Fruit fly (Drosophila melanogaster) whole organism, embryonic: ENCODE results near the gene CG31817.

Experiments
- ATbp ChIP-seq: fragments of 200-800 bp; sonication (Bioruptor generic); optimal IDR thresholded peaks from 2 replicates; lab custom pipeline; 2017; ENCODE audit warnings: missing biosample characterization, mild to moderate bottlenecking, missing genetic modification characterization, missing genetic modification reagents
- Abd-B ChIP-seq: fragments of 200-800 bp; sonication (Bioruptor generic); optimal IDR thresholded peaks from 2 replicates; lab custom pipeline; 2018; ENCODE audit warnings: missing biosample characterization, mild to moderate bottlenecking, missing genetic modification characterization, moderate library complexity
- Blimp-1 ChIP-seq: fragments of 200-800 bp; sonication (Bioruptor generic); optimal IDR thresholded peaks from 3 replicates; lab custom pipeline; 2018; ENCODE audit warnings: missing biosample characterization, missing genetic modification characterization, mild to moderate bottlenecking, moderate library complexity, missing genetic modification reagents
- C15 ChIP-seq: fragments of 200-800 bp; sonication (Bioruptor generic); IDR thresholded peaks from 3 replicates; pipeline ENCODE4 v1.3.6; 2022; ENCODE audit warnings: missing biosample characterization, missing genetic modification characterization
- CG10321 ChIP-seq: fragments of 200-800 bp; sonication (Bioruptor generic); IDR thresholded peaks from 2 replicates; pipeline ENCODE4 v1.3.6; 2022; ENCODE audit warnings: missing biosample characterization, missing genetic modification characterization
- CG10431 ChIP-seq: fragments of 200-800 bp; sonication (Bioruptor generic); optimal IDR thresholded peaks from 3 replicates; lab custom pipeline; 2018; ENCODE audit warnings: missing biosample characterization, mild to moderate bottlenecking, missing genetic modification characterization
- CG12236 ChIP-seq: fragments of 200-800 bp; sonication (Bioruptor generic); optimal IDR thresholded peaks from 2 replicates; lab custom pipeline; 2016; ENCODE audit warnings: missing biosample characterization, missing genetic modification characterization
- CG12769 ChIP-seq: fragments of 200-800 bp; sonication (Bioruptor generic); optimal IDR thresholded peaks from 2 replicates; lab custom pipeline; 2019; ENCODE audit warnings: missing biosample characterization, mild to moderate bottlenecking, missing genetic modification characterization, moderate library complexity
- CG1647 ChIP-seq: fragments of 200-800 bp; sonication (Bioruptor generic); optimal IDR thresholded peaks from 3 replicates; lab custom pipeline; 2016; ENCODE audit warnings: missing biosample characterization, missing genetic modification characterization
- CG17186 ChIP-seq: fragments of 200-800 bp; sonication (Bioruptor generic); optimal IDR thresholded peaks from 3 replicates; lab custom pipeline; 2017; ENCODE audit warnings: missing biosample characterization, missing genetic modification reagents, missing genetic modification characterization
- CG1792 ChIP-seq: fragments of 200-800 bp; sonication (Bioruptor generic); optimal IDR thresholded peaks from 2 replicates; lab custom pipeline; 2016; ENCODE audit warnings: missing biosample characterization, missing genetic modification characterization
- CG32532 ChIP-seq: fragments of 200-800 bp; sonication (Bioruptor generic); IDR thresholded peaks from 2 replicates; pipeline ENCODE4 v1.3.6; 2022; ENCODE audit warnings: missing biosample characterization, missing genetic modification characterization
- CG32767 ChIP-seq: fragments of 200-800 bp; sonication (Bioruptor generic); IDR thresholded peaks from 2 replicates; pipeline ENCODE4 v1.3.6; 2022; ENCODE audit warnings: missing biosample characterization, missing genetic modification characterization
- CG4617 ChIP-seq: fragments of 200-800 bp; sonication (Bioruptor generic); optimal IDR thresholded peaks from 3 replicates; lab custom pipeline; 2016; ENCODE audit warnings: missing biosample characterization, missing genetic modification characterization, borderline replicate concordance
- CG6175 ChIP-seq: fragments of 200-800 bp; sonication (Bioruptor generic); IDR thresholded peaks from 3 replicates; pipeline ENCODE4 v1.3.6; 2022; ENCODE audit warnings: missing biosample characterization, missing genetic modification characterization
- CG7839 ChIP-seq: fragments of 200-800 bp; sonication (Bioruptor generic); optimal IDR thresholded peaks from 3 replicates; lab custom pipeline; 2018; ENCODE audit warnings: missing biosample characterization, mild to moderate bottlenecking, missing genetic modification characterization, moderate library complexity
- CG8290 ChIP-seq, 3 experiments: fragments of 200-800 bp; sonication (Bioruptor generic); optimal IDR thresholded peaks; 2 replicates each; lab custom pipeline; 2016 to 2019; ENCODE audit warnings: missing biosample characterization in 3 of 3, missing genetic modification characterization in 3 of 3, mild to moderate bottlenecking in 2 of 3, moderate library complexity in 1 of 3
- CG8924 ChIP-seq: fragments of 200-800 bp; optimal IDR thresholded peaks from 3 replicates; lab custom pipeline; 2019; ENCODE audit warnings: missing biosample characterization, mild to moderate bottlenecking, missing genetic modification characterization, moderate library complexity
- D ChIP-seq, 2 experiments: fragments of 200-800 bp in 1 of 2; fragments of >200 bp in 1 of 2; sonication (Bioruptor generic) in 1 of 2; optimal IDR thresholded peaks; 2 replicates in 1 of 2; 3 replicates in 1 of 2; lab custom pipeline; 2017; ENCODE audit warnings: mild to moderate bottlenecking in 1 of 2, missing biosample characterization in 1 of 2, missing genetic modification characterization in 1 of 2, missing genetic modification reagents in 1 of 2
- D19A ChIP-seq: fragments of 200-800 bp; optimal IDR thresholded peaks from 3 replicates; lab custom pipeline; 2019; ENCODE audit warnings: missing biosample characterization, mild to moderate bottlenecking, missing genetic modification characterization, moderate library complexity
- Dfd ChIP-seq, 2 experiments: fragments of >200 bp; optimal IDR thresholded peaks; 2 replicates each; lab custom pipeline; 2017; ENCODE audit warnings: missing biosample characterization in 2 of 2, missing genetic modification characterization in 2 of 2
- Doc2 ChIP-seq: fragments of 200-800 bp; sonication (Bioruptor generic); IDR thresholded peaks from 2 replicates; pipeline ENCODE4 v1.3.6; 2022; ENCODE audit warnings: missing biosample characterization, missing genetic modification characterization
- Elba2 ChIP-seq: fragments of 200-800 bp; sonication (Bioruptor generic); optimal IDR thresholded peaks from 3 replicates; lab custom pipeline; 2016; ENCODE audit warnings: missing biosample characterization, missing genetic modification characterization
- Ets97D ChIP-seq: fragments of 200-800 bp; sonication (Bioruptor generic); optimal IDR thresholded peaks from 3 replicates; lab custom pipeline; 2016; ENCODE audit warnings: missing biosample characterization, missing genetic modification characterization
- HmgD ChIP-seq: fragments of 200-800 bp; sonication (Bioruptor generic); optimal IDR thresholded peaks from 3 replicates; lab custom pipeline; 2016; ENCODE audit warnings: missing biosample characterization, missing genetic modification characterization
- Hr78 ChIP-seq, 2 experiments: fragments of 200-800 bp in 1 of 2; fragments of >200 bp in 1 of 2; sonication (Bioruptor generic) in 1 of 2; optimal IDR thresholded peaks; 2 replicates each; lab custom pipeline; 2017 to 2019; ENCODE audit warnings: missing biosample characterization in 2 of 2, missing genetic modification characterization in 2 of 2, mild to moderate bottlenecking in 1 of 2, moderate library complexity in 1 of 2
- Myb ChIP-seq: fragments of 200-800 bp; sonication (Bioruptor generic); optimal IDR thresholded peaks from 2 replicates; lab custom pipeline; 2016; ENCODE audit warnings: missing biosample characterization, missing genetic modification characterization
- Sin3A ChIP-seq: fragments of >200 bp; optimal IDR thresholded peaks from 2 replicates; lab custom pipeline; 2018
- Trl ChIP-seq, 3 experiments: fragments of >200 bp in 2 of 3; fragments of 200-800 bp in 1 of 3; sonication (Bioruptor generic) in 1 of 3; optimal IDR thresholded peaks; 2 replicates in 1 of 3; 3 replicates in 2 of 3; lab custom pipeline; 2016 to 2017; ENCODE audit warnings: missing biosample characterization in 1 of 3, missing genetic modification characterization in 1 of 3
- ap ChIP-seq: fragments of 200-800 bp; sonication (Bioruptor generic); IDR thresholded peaks from 2 replicates; pipeline ENCODE4 v1.3.6; 2022; ENCODE audit warnings: missing biosample characterization, missing genetic modification characterization
- az2 ChIP-seq: fragments of 200-800 bp; sonication (Bioruptor generic); optimal IDR thresholded peaks from 3 replicates; lab custom pipeline; 2016; ENCODE audit warnings: missing biosample characterization, missing genetic modification characterization
- ci ChIP-seq: fragments of 200-800 bp; sonication (Bioruptor generic); IDR thresholded peaks from 3 replicates; pipeline ENCODE4 v1.3.6; 2022; ENCODE audit warnings: missing biosample characterization, missing genetic modification characterization
- cwo ChIP-seq: fragments of 200-800 bp; sonication (Bioruptor generic); optimal IDR thresholded peaks from 3 replicates; lab custom pipeline; 2017; ENCODE audit warnings: missing biosample characterization, missing genetic modification characterization, mild to moderate bottlenecking, moderate library complexity, missing genetic modification reagents
- danr ChIP-seq: fragments of 200-800 bp; sonication (Bioruptor generic); IDR thresholded peaks from 2 replicates; pipeline ENCODE4 v1.3.6; 2022; ENCODE audit warnings: missing biosample characterization, missing genetic modification characterization
- dm ChIP-seq: fragments of 200-800 bp; sonication (Bioruptor generic); optimal IDR thresholded peaks from 3 replicates; lab custom pipeline; 2016; ENCODE audit warnings: missing biosample characterization, missing genetic modification characterization
- dysf ChIP-seq: fragments of 200-800 bp; sonication (Bioruptor generic); IDR thresholded peaks from 3 replicates; pipeline ENCODE4 v1.3.6; 2022; ENCODE audit warnings: missing biosample characterization, missing genetic modification characterization
- gem ChIP-seq: fragments of 200-800 bp; sonication (Bioruptor generic); optimal IDR thresholded peaks from 2 replicates; lab custom pipeline; 2019; ENCODE audit warnings: missing biosample characterization, mild to moderate bottlenecking, missing genetic modification characterization, moderate library complexity
- hkb ChIP-seq, 2 experiments: fragments of 200-800 bp in 1 of 2; fragments of >200 bp in 1 of 2; sonication (Bioruptor generic) in 1 of 2; IDR thresholded peaks in 1 of 2; optimal IDR thresholded peaks in 1 of 2; 2 replicates each; pipeline versions ENCODE4 v1.3.6 to Lab custom; 2017 to 2022; ENCODE audit warnings: missing biosample characterization in 1 of 2, missing genetic modification characterization in 1 of 2
- lab ChIP-seq: fragments of 200-800 bp; sonication (Bioruptor generic); optimal IDR thresholded peaks from 3 replicates; lab custom pipeline; 2017; ENCODE audit warnings: missing biosample characterization, missing genetic modification characterization, mild to moderate bottlenecking, moderate library complexity, missing genetic modification reagents
- mld ChIP-seq: fragments of 200-800 bp; sonication (Bioruptor generic); IDR thresholded peaks from 3 replicates; pipeline ENCODE4 v1.3.6; 2022; ENCODE audit warnings: missing biosample characterization, missing genetic modification characterization; ENCODE audit not compliant: partially characterized antibody
- ranshi ChIP-seq: fragments of 200-800 bp; sonication (Bioruptor generic); IDR thresholded peaks from 2 replicates; pipeline ENCODE4 v1.3.6; 2022; ENCODE audit warnings: missing biosample characterization, missing genetic modification characterization
- rib ChIP-seq: fragments of 200-800 bp; sonication (Bioruptor generic); IDR thresholded peaks from 2 replicates; pipeline ENCODE4 v1.3.6; 2022; ENCODE audit warnings: missing biosample characterization, missing genetic modification characterization
- schlank ChIP-seq: fragments of 200-800 bp; sonication (Bioruptor generic); optimal IDR thresholded peaks from 2 replicates; lab custom pipeline; 2018; ENCODE audit warnings: missing biosample characterization, mild to moderate bottlenecking, missing genetic modification characterization
- slbo ChIP-seq: fragments of 200-800 bp; sonication (Bioruptor generic); IDR thresholded peaks from 2 replicates; pipeline ENCODE4 v1.3.6; 2022; ENCODE audit warnings: missing biosample characterization, missing genetic modification characterization
- slp2 ChIP-seq: fragments of 200-800 bp; sonication (Bioruptor generic); optimal IDR thresholded peaks from 2 replicates; lab custom pipeline; 2016; ENCODE audit warnings: missing biosample characterization, missing genetic modification characterization
- sob ChIP-seq: fragments of 200-800 bp; sonication (Bioruptor generic); IDR thresholded peaks from 2 replicates; pipeline ENCODE4 v1.3.6; 2022; ENCODE audit warnings: missing biosample characterization, missing genetic modification characterization
- sug ChIP-seq: fragments of 200-800 bp; optimal IDR thresholded peaks from 2 replicates; lab custom pipeline; 2019; ENCODE audit warnings: missing biosample characterization, mild to moderate bottlenecking, missing genetic modification characterization, moderate library complexity
- trem ChIP-seq: fragments of 200-800 bp; optimal IDR thresholded peaks from 3 replicates; lab custom pipeline; 2019; ENCODE audit warnings: missing biosample characterization, mild to moderate bottlenecking, missing genetic modification characterization, moderate library complexity

Gene CG31817

DNA sequence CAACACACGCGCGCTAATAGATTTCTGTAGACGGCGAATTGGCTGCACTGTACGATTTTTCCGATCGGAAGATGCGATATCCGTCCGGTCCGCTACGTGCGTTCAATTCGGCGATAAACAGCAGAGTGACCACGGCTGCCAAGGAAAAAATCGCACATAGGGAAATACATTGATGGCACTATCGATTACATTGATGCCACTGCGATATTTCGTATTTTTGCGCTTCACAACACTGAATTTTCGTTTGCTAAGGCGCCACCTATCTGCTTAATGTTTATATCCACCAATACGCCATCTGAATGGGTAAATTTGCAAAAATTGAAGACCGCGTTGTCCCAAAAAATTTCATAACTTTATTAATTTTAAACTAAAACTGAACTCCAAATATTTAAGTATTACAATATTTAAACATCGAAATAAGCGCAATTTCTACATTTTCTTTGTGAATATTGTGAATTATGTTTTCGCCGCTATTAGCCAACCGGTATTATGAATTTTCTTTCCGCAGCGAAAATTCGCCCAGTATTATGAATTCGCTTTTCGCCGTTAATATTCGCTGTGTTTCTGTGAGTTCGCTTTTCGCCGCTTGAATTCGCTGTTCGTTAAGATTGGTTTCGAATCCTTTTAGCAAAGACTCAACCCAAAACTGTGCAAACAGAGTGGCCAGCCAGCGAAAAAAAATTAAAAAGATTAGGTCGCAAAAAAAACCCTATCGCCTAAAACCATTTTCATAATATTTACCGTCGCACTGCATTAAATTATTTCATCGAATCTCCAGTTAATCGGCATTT, 49.9 kb downstream of the CG31817 start, which contains the start of the genes crp and pkaap (continued):
- TF ChIP-seq CG10321 (GFP tag; lab: Robert Waterston, UW) (no peak), az2 (GFP tag; lab: Kevin White, UChicago) (peak; percentile 82), CG17186 (GFP tag; lab: Kevin White, UChicago) (peak; percentile 71), CG1792 (GFP tag; lab: Kevin White, UChicago) (peak; percentile 74), Ets97D (GFP tag; lab: Kevin White, UChicago) (peak; percentile 93), CG1647 (GFP tag; lab: Kevin White, UChicago) (peak; percentile 89), D (optimal IDR thresholded peaks at IDR 0.05; lab: Kevin White, UChicago) (no peak), D (GFP tag; optimal IDR thresholded peaks at IDR 0.05; lab: Kevin White, UChicago) (peak; percentile 43), slbo (GFP tag; lab: Robert Waterston, UW) (no peak), Abd-B (GFP tag; lab: Kevin White, UChicago) (no peak), ap (GFP tag; lab: Robert Waterston, UW) (no peak), Elba2 (GFP tag; lab: Kevin White, UChicago) (peak; percentile 45), sob (GFP tag; lab: Robert Waterston, UW) (no peak), trem (tag; lab: Kevin White, UChicago) (peak; percentile 62), CG8290 (GFP tag; optimal IDR thresholded peaks at IDR 0.05; lab: Kevin White, UChicago) (peak; percentile 88), CG8290 (tag; optimal IDR thresholded peaks at IDR 0.05; lab: Kevin White, UChicago) (peak; percentile 38 to 96), rib (GFP tag; lab: Robert Waterston, UW) (no peak), ci (GFP tag; lab: Robert Waterston, UW) (no peak), cwo (GFP tag; lab: Kevin White, UChicago) (peak; percentile 59), Sin3A (peak; percentile 72), gem (no peak), slp2 (GFP tag; lab: Kevin White, UChicago) (peak; percentile 86), mld (GFP tag; lab: Robert Waterston, UW) (no peak), CG4617 (peak; percentile 98), CG32767 (GFP tag; lab: Robert Waterston, UW) (no peak), Myb (GFP tag; lab: Kevin White, UChicago) (peak; percentile 84), CG12236 (GFP tag; lab: Kevin White, UChicago) (peak; percentile 59), lab (GFP tag; lab: Kevin White, UChicago) (peak; percentile 85), dysf (GFP tag; lab: Robert Waterston, UW) (no peak), D19A (tag; lab: Kevin White, UChicago) (peak; percentile 24), CG12769 (tag; lab: Kevin White, UChicago) (no peak), CG6175 (GFP tag; lab: Robert Waterston, UW) (no peak), CG10431 (GFP tag; lab: Kevin White, UChicago) (peak; percentile 68), Doc2 (GFP tag; lab: Robert Waterston, UW) (no peak), Trl (optimal IDR thresholded peaks at IDR 0.05; lab: Kevin White, UChicago) (no peak), Trl (GFP tag; optimal IDR thresholded peaks at IDR 0.05; lab: Kevin White, UChicago) (peak; percentile 94), danr (GFP tag; lab: Robert Waterston, UW) (no peak), hkb (optimal IDR thresholded peaks at IDR 0.05; lab: Kevin White, UChicago) (peak; percentile 60), hkb (GFP tag; IDR thresholded peaks at IDR 0.05; lab: Robert Waterston, UW) (no peak), Blimp-1 (GFP tag; lab: Kevin White, UChicago) (peak; percentile 55), ATbp (peak; percentile 49), sug (tag; lab: Kevin White, UChicago) (peak; percentile 74), Hr78 (GFP tag; optimal IDR thresholded peaks at IDR 0.05; lab: Kevin White, UChicago) (no peak), C15 (GFP tag; lab: Robert Waterston, UW) (no peak), HmgD (GFP tag; lab: Kevin White, UChicago) (peak; percentile 85), CG8924 (tag; lab: Kevin White, UChicago) (peak; percentile 49), Dfd (GFP tag; optimal IDR thresholded peaks at IDR 0.05; lab: Kevin White, UChicago) (no peak), CG7839 (tag; lab: Kevin White, UChicago) (no peak), CG32532 (GFP tag; lab: Robert Waterston, UW) (no peak), ranshi (GFP tag; lab: Robert Waterston, UW) (no peak), dm (peak; percentile 89), schlank (tag; lab: Kevin White, UChicago) (peak; percentile 61)
